Fruit fly (Drosophila melanogaster) whole organism: ENCODE measurements around the gene CG12773.

Source experiments
- CG8478 ChIP-seq: fragments of >200 bp; optimal IDR thresholded peaks from 2 replicates; lab custom pipeline; 2018; ENCODE audit warnings: inconsistent platforms
- Dll ChIP-seq: fragments of >200 bp; optimal IDR thresholded peaks from 2 replicates; lab custom pipeline; 2017
- EcR ChIP-seq, 2 experiments: fragments of >200 bp; optimal IDR thresholded peaks; 2 replicates each; lab custom pipeline; 2017; ENCODE audit warnings: missing biosample characterization in 2 of 2, missing genetic modification characterization in 2 of 2, missing genetic modification reagents in 2 of 2
- pan ChIP-seq: fragments of >200 bp; optimal IDR thresholded peaks from 2 replicates; lab custom pipeline; 2017
- psq ChIP-seq: fragments of >200 bp; optimal IDR thresholded peaks from 2 replicates; lab custom pipeline; 2017
- usp ChIP-seq: fragments of >200 bp; optimal IDR thresholded peaks from 2 replicates; lab custom pipeline; 2017; ENCODE audit warnings: missing biosample characterization, missing genetic modification characterization, mixed read lengths

The CG12773 gene

DNA sequence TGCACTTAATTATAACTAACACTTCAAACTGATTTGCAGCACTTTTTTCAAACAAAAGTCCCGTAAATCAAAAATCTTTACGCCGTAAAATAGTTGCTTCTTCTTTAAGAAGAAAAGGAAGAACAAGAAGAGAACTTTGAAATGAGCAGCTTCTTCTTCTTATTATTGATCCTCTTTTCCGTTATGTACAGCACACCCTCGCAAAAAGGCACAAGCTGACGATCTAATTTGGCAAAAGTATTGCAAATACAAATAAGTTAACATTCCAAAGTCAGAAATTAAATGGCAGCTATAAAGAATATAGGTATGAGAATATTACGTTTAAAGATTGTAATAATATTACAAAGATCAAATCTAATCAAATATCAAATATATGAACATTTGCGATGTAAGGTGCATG, 12.3 kb downstream of the CG12773 start, which contains the start of gene CG11409:
TSS of gene CG11409 (minus strand) at position 60 of the 400 bp plus-strand sequence.
- TF ChIP-seq psq (lab: Kevin White, UChicago): no peak
- no peak for TF ChIP-seq Dll
- TF ChIP-seq EcR (GFP tag; optimal IDR thresholded peaks at IDR 0.05; lab: Kevin White, UChicago): no peak
- no peak for TF ChIP-seq CG8478 (lab: Kevin White, UChicago)
- no peak for TF ChIP-seq usp (GFP tag; lab: Kevin White, UChicago)
- no peak for TF ChIP-seq pan (lab: Kevin White, UChicago)

DNA sequence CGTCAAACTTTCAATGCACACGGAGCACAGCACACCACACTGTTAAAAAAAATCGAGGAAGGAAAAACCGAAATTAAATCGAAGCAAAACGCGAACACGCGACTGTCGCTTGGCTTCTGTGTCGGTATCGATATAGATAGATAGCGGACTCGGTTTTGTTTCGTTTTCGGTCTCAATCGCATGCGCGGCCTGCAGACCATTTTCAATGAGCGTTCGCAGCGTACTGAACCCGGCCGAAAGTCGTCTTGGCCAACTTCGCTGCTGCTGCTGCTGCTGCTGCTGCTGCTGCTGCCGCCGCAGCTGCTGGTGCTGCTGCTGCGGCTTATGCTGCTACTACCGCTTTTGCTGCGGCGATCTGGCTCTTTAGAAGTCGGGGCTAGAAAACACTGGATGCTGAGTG, 15.8 kb downstream of the CG12773 start:
- TF ChIP-seq usp (GFP tag; lab: Kevin White, UChicago): no peak
- TF ChIP-seq CG8478 (lab: Kevin White, UChicago): no peak
- no peak for TF ChIP-seq psq (lab: Kevin White, UChicago)
- no peak for TF ChIP-seq Dll
- no peak for TF ChIP-seq EcR (GFP tag; optimal IDR thresholded peaks at IDR 0.05; lab: Kevin White, UChicago)
- no peak for TF ChIP-seq pan (lab: Kevin White, UChicago)

DNA sequence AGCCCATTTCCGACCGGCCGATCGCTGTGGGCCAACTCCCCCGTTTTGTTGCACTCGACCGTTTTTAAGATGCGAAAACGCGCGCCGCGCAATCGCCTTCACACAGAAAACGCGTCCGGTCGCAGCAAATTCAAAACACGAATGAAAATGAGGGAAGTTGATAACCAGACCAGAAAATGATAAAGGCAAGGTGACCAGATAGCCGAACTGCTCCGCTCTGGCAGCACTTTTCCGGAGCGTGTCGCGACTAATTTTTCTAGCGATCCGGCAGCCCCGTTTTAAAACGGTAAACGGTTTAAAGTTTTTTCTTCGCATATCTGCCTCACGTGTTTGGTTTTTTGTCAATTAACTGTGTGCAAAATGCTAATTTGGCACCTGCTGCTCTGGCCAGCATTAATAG, 31.6 kb downstream of the CG12773 start, which contains the start of gene DAAM:
TSS of gene DAAM (minus strand) at position 149 of the 400 bp plus-strand sequence.
- TF ChIP-seq Dll (no peak), psq (lab: Kevin White, UChicago) (no peak), EcR (GFP tag; optimal IDR thresholded peaks at IDR 0.05; lab: Kevin White, UChicago) (no peak), usp (GFP tag; lab: Kevin White, UChicago) (no peak), pan (lab: Kevin White, UChicago) (no peak), CG8478 (lab: Kevin White, UChicago) (no peak)

DNA sequence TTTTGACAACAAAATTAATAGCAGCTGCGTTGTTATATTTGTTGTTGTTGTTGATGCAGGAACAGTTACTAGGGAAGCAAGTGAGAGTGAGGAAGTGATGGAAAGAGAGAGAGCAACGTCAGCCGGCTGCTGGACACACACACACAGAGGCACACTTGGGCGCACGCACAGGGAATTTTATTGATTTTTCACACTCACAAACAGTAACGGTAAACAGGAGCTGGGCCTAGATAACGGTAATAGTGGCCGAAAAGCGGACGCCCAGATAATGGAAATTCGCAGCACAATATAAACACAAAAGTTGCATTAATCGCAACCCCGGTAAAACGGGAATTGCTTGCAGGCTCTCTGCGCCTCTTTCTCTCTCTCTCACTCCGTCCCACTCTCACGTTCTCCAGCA, 32.1 kb downstream of the CG12773 start:
- TF ChIP-seq Dll: no peak
- no peak for TF ChIP-seq CG8478 (lab: Kevin White, UChicago)
- TF ChIP-seq psq (lab: Kevin White, UChicago): no peak
- no peak for TF ChIP-seq pan (lab: Kevin White, UChicago)
- TF ChIP-seq EcR (GFP tag; optimal IDR thresholded peaks at IDR 0.05; lab: Kevin White, UChicago): no peak
- TF ChIP-seq usp (GFP tag; lab: Kevin White, UChicago): no peak

DNA sequence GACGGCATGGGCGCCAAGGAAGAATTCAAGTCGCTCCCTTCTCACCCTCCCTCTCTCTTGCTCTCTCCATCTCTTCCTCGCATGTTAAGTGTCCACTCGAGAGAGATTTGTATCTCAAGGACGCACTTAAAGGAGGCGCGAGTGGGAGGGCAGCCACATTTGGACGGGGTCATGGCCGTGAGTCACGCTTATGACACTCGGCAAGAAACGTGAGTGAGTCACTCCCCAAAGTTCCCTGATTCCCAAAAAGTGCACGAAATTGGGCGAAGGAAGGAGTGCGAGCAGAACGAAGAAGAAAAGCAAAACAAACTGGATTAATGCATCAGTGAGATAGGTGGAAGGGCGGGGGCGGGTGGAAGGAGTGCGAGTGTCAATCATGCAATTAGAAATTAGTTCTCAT, 32.7 kb downstream of the CG12773 start:
- TF ChIP-seq EcR (GFP tag; optimal IDR thresholded peaks at IDR 0.05; lab: Kevin White, UChicago) (no peak), psq (lab: Kevin White, UChicago) (no peak)

DNA sequence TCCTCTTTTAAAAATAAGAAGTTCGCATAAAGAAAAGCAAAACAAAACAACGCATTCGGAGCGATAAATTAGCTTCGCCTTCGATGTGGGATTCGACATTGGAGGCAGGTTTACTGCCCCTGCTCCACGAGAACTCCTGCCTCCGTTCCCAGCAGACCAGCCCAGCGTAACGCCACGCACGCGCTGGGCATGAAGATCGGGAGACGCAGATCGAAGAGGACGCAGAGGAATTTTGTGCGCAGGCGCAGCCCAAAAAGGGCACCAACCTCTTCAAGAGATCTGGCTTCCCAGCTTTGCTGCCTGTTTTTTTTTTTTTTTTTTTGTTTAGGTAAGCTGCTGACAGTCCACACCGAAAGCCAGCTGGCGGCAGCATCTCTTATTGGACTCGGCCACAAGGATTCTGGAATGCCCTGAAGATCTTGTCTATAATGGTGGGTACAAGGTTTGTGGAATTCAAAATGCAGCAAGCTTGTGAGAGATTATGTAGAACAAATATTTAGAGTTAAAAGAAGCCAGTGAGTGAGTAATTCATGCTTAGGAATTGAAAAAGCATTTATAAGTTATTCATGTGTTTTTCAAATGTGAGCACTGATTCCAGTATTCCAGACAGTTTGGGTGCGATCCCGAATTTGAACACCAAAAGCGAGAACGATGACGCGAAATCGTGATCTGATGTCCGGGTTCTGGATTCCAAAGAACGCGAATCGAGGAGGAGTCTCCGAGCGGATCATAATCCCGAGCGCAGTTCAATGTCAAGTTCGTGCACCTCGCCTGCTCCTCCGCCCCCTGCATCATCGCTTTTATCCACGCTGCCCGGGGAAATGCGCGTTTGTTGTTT, 33.4 kb downstream of the CG12773 start:
- TF ChIP-seq EcR (GFP tag; optimal IDR thresholded peaks at IDR 0.05; lab: Kevin White, UChicago) (peak in 1 of 2 experiments; percentile 60), pan (lab: Kevin White, UChicago) (no peak)

DNA sequence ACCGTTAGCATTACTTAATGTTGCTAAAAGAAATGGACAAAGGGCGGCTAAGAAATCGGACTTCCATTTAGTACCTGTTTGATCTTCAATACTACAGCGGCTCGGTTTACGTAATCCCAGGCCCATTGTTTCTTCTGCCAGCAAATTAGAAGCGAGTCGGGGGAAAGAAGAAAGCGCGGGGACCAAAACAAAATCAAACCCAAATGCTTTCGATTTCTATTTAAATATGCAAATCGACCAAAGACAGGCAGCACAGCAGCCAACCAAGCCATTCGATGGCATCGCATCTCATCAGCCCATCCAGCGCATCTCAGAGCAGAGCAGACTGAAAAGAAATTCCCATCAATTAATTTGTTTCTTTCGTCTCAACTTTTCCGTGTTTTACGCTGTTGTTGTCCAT, 41.3 kb downstream of the CG12773 start:
- TF ChIP-seq EcR (GFP tag; optimal IDR thresholded peaks at IDR 0.05; lab: Kevin White, UChicago): no peak
- no peak for TF ChIP-seq pan (lab: Kevin White, UChicago)
- TF ChIP-seq usp (GFP tag; lab: Kevin White, UChicago): no peak
- no peak for TF ChIP-seq psq (lab: Kevin White, UChicago)
- no peak for TF ChIP-seq CG8478 (lab: Kevin White, UChicago)
- no peak for TF ChIP-seq Dll

DNA sequence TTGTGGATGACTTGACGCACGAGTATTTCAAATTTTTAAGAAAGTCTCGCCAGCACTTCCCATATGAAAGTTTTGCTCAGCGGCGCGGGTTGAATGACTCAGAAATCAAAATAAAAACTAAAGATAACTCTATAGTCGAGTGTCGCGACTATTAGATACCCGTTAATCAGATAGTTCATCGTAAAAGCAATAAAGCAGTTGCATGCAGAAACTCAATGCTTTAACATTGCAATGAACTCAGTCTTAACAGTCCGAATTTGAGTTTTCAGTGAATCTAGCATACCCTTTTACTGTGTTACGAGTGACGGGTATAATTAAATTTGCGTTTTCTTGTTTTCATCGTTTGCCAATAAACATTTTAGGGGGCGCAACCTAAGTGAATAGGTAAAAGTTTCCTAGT, 42.6 kb downstream of the CG12773 start:
- TF ChIP-seq pan (lab: Kevin White, UChicago): no peak
- TF ChIP-seq usp (GFP tag; lab: Kevin White, UChicago): no peak
- no peak for TF ChIP-seq CG8478 (lab: Kevin White, UChicago)
- no peak for TF ChIP-seq EcR (GFP tag; optimal IDR thresholded peaks at IDR 0.05; lab: Kevin White, UChicago)
- no peak for TF ChIP-seq psq (lab: Kevin White, UChicago)
- TF ChIP-seq Dll: no peak

DNA sequence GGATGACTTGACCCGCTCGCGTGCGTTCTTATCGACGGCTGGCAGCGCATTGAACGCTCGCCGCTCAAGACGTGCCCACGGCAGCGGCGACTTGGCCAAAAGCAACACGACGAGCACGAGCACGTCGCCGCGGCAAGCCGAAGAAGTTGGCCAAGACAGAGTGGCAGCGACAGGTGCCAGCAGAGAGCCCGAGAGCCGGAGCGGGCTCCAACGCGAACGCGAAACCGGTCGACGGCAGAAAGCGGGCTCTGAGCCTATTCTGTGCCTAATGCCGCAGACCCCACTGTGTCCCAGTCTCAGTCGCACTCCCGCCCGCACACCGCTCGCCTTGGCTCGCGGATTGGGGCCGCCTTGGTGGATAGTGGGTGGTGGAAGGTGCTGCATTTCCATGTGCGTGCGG, 45.3 kb downstream of the CG12773 start:
- TF ChIP-seq EcR (GFP tag; optimal IDR thresholded peaks at IDR 0.05; lab: Kevin White, UChicago) (no peak), pan (lab: Kevin White, UChicago) (no peak), psq (lab: Kevin White, UChicago) (no peak)

DNA sequence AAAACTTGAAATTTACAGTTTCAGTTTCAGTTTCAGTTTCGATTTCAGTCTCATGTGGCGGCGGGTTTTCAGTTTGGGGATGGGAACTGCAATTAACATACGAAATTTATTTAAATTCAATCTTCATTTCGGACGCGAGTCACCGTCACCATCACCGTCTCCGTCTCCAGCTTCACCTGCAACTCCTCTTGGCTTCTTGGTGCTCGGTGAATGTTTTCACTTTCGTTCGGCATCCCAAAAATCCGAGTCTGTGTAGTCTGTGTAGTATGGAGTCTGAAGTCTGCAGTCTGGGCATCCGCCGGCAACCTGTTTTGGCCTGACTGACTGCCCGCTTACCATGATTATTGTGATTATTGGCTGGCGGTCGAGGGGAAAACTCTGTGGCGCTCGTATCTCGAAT, 49.8 kb downstream of the CG12773 start:
- TF ChIP-seq psq (lab: Kevin White, UChicago) (no peak), pan (lab: Kevin White, UChicago) (no peak), EcR (GFP tag; optimal IDR thresholded peaks at IDR 0.05; lab: Kevin White, UChicago) (no peak), CG8478 (lab: Kevin White, UChicago) (no peak), Dll (no peak)

DNA sequence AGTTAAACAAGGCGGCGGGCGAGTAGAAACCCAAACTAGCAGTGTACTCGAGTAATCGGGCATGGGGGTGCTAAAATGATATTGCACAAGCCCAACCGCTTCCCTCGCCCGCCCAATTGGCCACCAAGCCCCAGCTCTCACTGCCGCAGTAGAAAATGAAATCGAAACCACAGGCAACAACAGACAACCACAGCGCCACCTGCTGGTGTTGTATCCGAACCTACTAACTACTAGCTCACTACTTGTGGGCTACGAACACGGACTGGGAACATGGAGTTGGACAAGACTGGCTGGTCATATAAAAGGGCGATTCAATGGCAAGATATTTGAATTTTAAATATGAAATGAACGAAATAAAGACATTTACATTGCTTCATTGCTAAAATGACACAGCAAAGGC, 53.9 kb downstream of the CG12773 start:
- TF ChIP-seq Dll: no peak
- TF ChIP-seq CG8478 (lab: Kevin White, UChicago): no peak
- TF ChIP-seq EcR (GFP tag; optimal IDR thresholded peaks at IDR 0.05; lab: Kevin White, UChicago): no peak
- no peak for TF ChIP-seq psq (lab: Kevin White, UChicago)
- no peak for TF ChIP-seq usp (GFP tag; lab: Kevin White, UChicago)
- no peak for TF ChIP-seq pan (lab: Kevin White, UChicago)
